Fruit fly (Drosophila melanogaster) whole organism, embryonic: ENCODE results near the gene Phae1.

Source experiments
- Abd-B ChIP-seq: fragments of 200-800 bp; sonication (Bioruptor generic); optimal IDR thresholded peaks from 2 replicates; lab custom pipeline; 2018; ENCODE audit warnings: missing biosample characterization, mild to moderate bottlenecking, missing genetic modification characterization, moderate library complexity
- Aef1 ChIP-seq: fragments of 200-800 bp; sonication (Bioruptor generic); IDR thresholded peaks from 3 replicates; pipeline ENCODE4 v1.3.6; 2022; ENCODE audit warnings: missing biosample characterization, missing genetic modification characterization
- Asciz ChIP-seq: fragments of 200-800 bp; sonication (Bioruptor generic); optimal IDR thresholded peaks from 2 replicates; lab custom pipeline; 2017; ENCODE audit warnings: missing biosample characterization, mild to moderate bottlenecking, missing genetic modification characterization, missing genetic modification reagents
- B-H2 ChIP-seq: fragments of 200-800 bp; sonication (Bioruptor generic); optimal IDR thresholded peaks from 2 replicates; lab custom pipeline; 2018; ENCODE audit warnings: missing biosample characterization, mild to moderate bottlenecking, missing genetic modification characterization
- Bteb2 ChIP-seq: fragments of 200-800 bp; sonication (Bioruptor generic); optimal IDR thresholded peaks from 2 replicates; lab custom pipeline; 2016; ENCODE audit warnings: missing biosample characterization, missing genetic modification characterization
- CG10321 ChIP-seq: fragments of 200-800 bp; sonication (Bioruptor generic); IDR thresholded peaks from 2 replicates; pipeline ENCODE4 v1.3.6; 2022; ENCODE audit warnings: missing biosample characterization, missing genetic modification characterization
- CG10462 ChIP-seq: fragments of 200-800 bp; sonication (Bioruptor generic); optimal IDR thresholded peaks from 2 replicates; lab custom pipeline; 2016; ENCODE audit warnings: missing biosample characterization, missing genetic modification characterization
- CG11085 ChIP-seq: fragments of 200-800 bp; sonication (Bioruptor generic); IDR thresholded peaks from 2 replicates; pipeline ENCODE4 v1.3.6; 2022; ENCODE audit warnings: missing biosample characterization, missing genetic modification characterization
- CG11247 ChIP-seq: fragments of 200-800 bp; sonication (Bioruptor generic); IDR thresholded peaks from 2 replicates; pipeline ENCODE4 v1.3.6; 2022; ENCODE audit warnings: missing biosample characterization, missing genetic modification characterization
- CG12659 ChIP-seq: fragments of 200-800 bp; sonication (Bioruptor generic); optimal IDR thresholded peaks from 3 replicates; lab custom pipeline; 2017; ENCODE audit warnings: mild to moderate bottlenecking, missing biosample characterization, missing genetic modification reagents, missing genetic modification characterization
- CG13624 ChIP-seq: fragments of 200-800 bp; sonication (Bioruptor generic); optimal IDR thresholded peaks from 2 replicates; lab custom pipeline; 2016; ENCODE audit warnings: missing biosample characterization, missing genetic modification characterization
- CG15514 ChIP-seq: fragments of 200-800 bp; sonication (Bioruptor generic); optimal IDR thresholded peaks from 3 replicates; lab custom pipeline; 2017; ENCODE audit warnings: missing biosample characterization, missing genetic modification characterization, mild to moderate bottlenecking, moderate library complexity, missing genetic modification reagents
- CG1603 ChIP-seq: fragments of 200-800 bp; sonication (Bioruptor generic); optimal IDR thresholded peaks from 2 replicates; lab custom pipeline; 2019; ENCODE audit warnings: missing biosample characterization, mild to moderate bottlenecking, missing genetic modification characterization, moderate library complexity
- CG17385 ChIP-seq: fragments of 200-800 bp; sonication (Bioruptor generic); optimal IDR thresholded peaks from 3 replicates; lab custom pipeline; 2018; ENCODE audit warnings: missing biosample characterization, mild to moderate bottlenecking, missing genetic modification characterization
- CG2116 ChIP-seq: fragments of 200-800 bp; sonication (Bioruptor generic); optimal IDR thresholded peaks from 3 replicates; lab custom pipeline; 2018; ENCODE audit warnings: missing biosample characterization, mild to moderate bottlenecking, missing genetic modification characterization
- CG2889 ChIP-seq: fragments of 200-800 bp; sonication (Bioruptor generic); IDR thresholded peaks from 3 replicates; pipeline ENCODE4 v1.3.6; 2022; ENCODE audit warnings: missing biosample characterization, missing genetic modification characterization
- CG5180 ChIP-seq: fragments of 200-800 bp; sonication (Bioruptor generic); optimal IDR thresholded peaks from 3 replicates; lab custom pipeline; 2017; ENCODE audit warnings: missing biosample characterization, missing genetic modification characterization, mild to moderate bottlenecking, moderate library complexity, missing genetic modification reagents
- CHES-1-like ChIP-seq: fragments of 200-800 bp; sonication (Bioruptor generic); optimal IDR thresholded peaks from 2 replicates; lab custom pipeline; 2016; ENCODE audit warnings: missing biosample characterization, missing genetic modification characterization
- Dfd ChIP-seq, 2 experiments: fragments of >200 bp; optimal IDR thresholded peaks; 2 replicates each; lab custom pipeline; 2017; ENCODE audit warnings: missing biosample characterization in 2 of 2, missing genetic modification characterization in 2 of 2
- Elba2 ChIP-seq: fragments of 200-800 bp; sonication (Bioruptor generic); optimal IDR thresholded peaks from 3 replicates; lab custom pipeline; 2016; ENCODE audit warnings: missing biosample characterization, missing genetic modification characterization
- Lhr ChIP-seq: fragments of 200-800 bp; sonication (Bioruptor generic); optimal IDR thresholded peaks from 3 replicates; lab custom pipeline; 2017; ENCODE audit warnings: mild to moderate bottlenecking, missing biosample characterization, missing genetic modification reagents, missing genetic modification characterization
- MBD-R2 ChIP-seq: fragments of 200-800 bp; sonication (Bioruptor generic); IDR thresholded peaks from 2 replicates; pipeline ENCODE4 v1.3.6; 2022; ENCODE audit warnings: missing biosample characterization, missing genetic modification characterization
- Myb ChIP-seq: fragments of 200-800 bp; sonication (Bioruptor generic); optimal IDR thresholded peaks from 2 replicates; lab custom pipeline; 2016; ENCODE audit warnings: missing biosample characterization, missing genetic modification characterization
- NfI ChIP-seq: fragments of 200-800 bp; sonication (Bioruptor generic); optimal IDR thresholded peaks from 3 replicates; lab custom pipeline; 2018; ENCODE audit warnings: missing biosample characterization, mild to moderate bottlenecking, missing genetic modification characterization, moderate library complexity
- PHDP ChIP-seq: fragments of 200-800 bp; sonication (Bioruptor generic); optimal IDR thresholded peaks from 3 replicates; lab custom pipeline; 2018; ENCODE audit warnings: missing biosample characterization, mild to moderate bottlenecking, missing genetic modification characterization, moderate library complexity
- TFAM ChIP-seq: fragments of 200-800 bp; sonication (Bioruptor generic); optimal IDR thresholded peaks from 2 replicates; lab custom pipeline; 2017; ENCODE audit warnings: missing biosample characterization, missing genetic modification characterization, inconsistent platforms
- Vsx1 ChIP-seq: fragments of 200-800 bp; sonication (Bioruptor generic); optimal IDR thresholded peaks from 2 replicates; lab custom pipeline; 2017; ENCODE audit warnings: missing biosample characterization, mild to moderate bottlenecking, missing genetic modification characterization, missing genetic modification reagents
- Xbp1 ChIP-seq: fragments of 200-800 bp; sonication (Bioruptor generic); optimal IDR thresholded peaks from 3 replicates; lab custom pipeline; 2016; ENCODE audit warnings: missing biosample characterization, mild to moderate bottlenecking, missing genetic modification characterization
- YL-1 ChIP-seq: fragments of 200-800 bp; sonication (Bioruptor generic); optimal IDR thresholded peaks from 3 replicates; lab custom pipeline; 2017; ENCODE audit warnings: missing biosample characterization, mild to moderate bottlenecking, missing genetic modification characterization
- aop ChIP-seq: fragments of 200-800 bp; sonication (Bioruptor generic); IDR thresholded peaks from 2 replicates; pipeline ENCODE4 v1.3.6; 2022; ENCODE audit warnings: missing biosample characterization, missing genetic modification characterization
- bowl ChIP-seq: fragments of 200-800 bp; sonication (Bioruptor generic); IDR thresholded peaks from 2 replicates; pipeline ENCODE4 v1.3.6; 2022; ENCODE audit warnings: missing biosample characterization, missing genetic modification characterization
- ci ChIP-seq: fragments of 200-800 bp; sonication (Bioruptor generic); IDR thresholded peaks from 3 replicates; pipeline ENCODE4 v1.3.6; 2022; ENCODE audit warnings: missing biosample characterization, missing genetic modification characterization
- croc ChIP-seq: fragments of 200-800 bp; sonication (Bioruptor generic); conservative IDR thresholded peaks from 3 replicates; pipeline ENCODE4 v1.3.6; 2022; ENCODE audit warnings: missing biosample characterization, missing genetic modification characterization
- cwo ChIP-seq: fragments of 200-800 bp; sonication (Bioruptor generic); optimal IDR thresholded peaks from 3 replicates; lab custom pipeline; 2017; ENCODE audit warnings: missing biosample characterization, missing genetic modification characterization, mild to moderate bottlenecking, moderate library complexity, missing genetic modification reagents
- dysf ChIP-seq: fragments of 200-800 bp; sonication (Bioruptor generic); IDR thresholded peaks from 3 replicates; pipeline ENCODE4 v1.3.6; 2022; ENCODE audit warnings: missing biosample characterization, missing genetic modification characterization
- ems ChIP-seq: fragments of 200-800 bp; sonication (Bioruptor generic); optimal IDR thresholded peaks from 3 replicates; lab custom pipeline; 2016; ENCODE audit warnings: missing biosample characterization, missing genetic modification characterization
- esg ChIP-seq: fragments of 200-800 bp; sonication (Bioruptor generic); conservative IDR thresholded peaks from 2 replicates; pipeline ENCODE4 v1.3.6; 2022; ENCODE audit warnings: missing biosample characterization, missing genetic modification characterization
- fru ChIP-seq: fragments of >200 bp; optimal IDR thresholded peaks from 2 replicates; lab custom pipeline; 2017
- fu2 ChIP-seq: fragments of 200-800 bp; sonication (Bioruptor generic); optimal IDR thresholded peaks from 2 replicates; lab custom pipeline; 2016; ENCODE audit warnings: missing biosample characterization, missing genetic modification characterization
- gsb-n ChIP-seq: fragments of 200-800 bp; sonication (Bioruptor generic); optimal IDR thresholded peaks from 3 replicates; lab custom pipeline; 2018; ENCODE audit warnings: missing biosample characterization, mild to moderate bottlenecking, missing genetic modification characterization
- insv ChIP-seq, 2 experiments: fragments of 200-800 bp; sonication (Bioruptor generic); optimal IDR thresholded peaks; 3 replicates each; lab custom pipeline; 2016 to 2018; ENCODE audit warnings: missing biosample characterization in 2 of 2, missing genetic modification characterization in 2 of 2
- lilli ChIP-seq: fragments of 200-800 bp; sonication (Bioruptor generic); optimal IDR thresholded peaks from 3 replicates; lab custom pipeline; 2016; ENCODE audit warnings: missing biosample characterization, missing genetic modification characterization
- onecut ChIP-seq: fragments of 200-800 bp; sonication (Bioruptor generic); IDR thresholded peaks from 2 replicates; pipeline ENCODE4 v1.3.6; 2022; ENCODE audit warnings: missing biosample characterization, missing genetic modification characterization
- pho ChIP-seq: fragments of 200-800 bp; sonication (Bioruptor generic); optimal IDR thresholded peaks from 2 replicates; lab custom pipeline; 2016; ENCODE audit warnings: missing biosample characterization, missing genetic modification characterization
- phol ChIP-seq: fragments of 200-800 bp; sonication (Bioruptor generic); optimal IDR thresholded peaks from 3 replicates; lab custom pipeline; 2018; ENCODE audit warnings: missing biosample characterization, mild to moderate bottlenecking, missing genetic modification characterization, moderate library complexity
- prd ChIP-seq, 3 experiments: fragments of >200 bp in 2 of 3; fragments of 200-800 bp in 1 of 3; sonication (Bioruptor generic) in 1 of 3; optimal IDR thresholded peaks in 2 of 3; IDR thresholded peaks in 1 of 3; 2 replicates in 2 of 3; 3 replicates in 1 of 3; pipeline versions ENCODE4 v1.3.6 to Lab custom; 2017 to 2022; ENCODE audit warnings: missing biosample characterization in 1 of 3, missing genetic modification characterization in 1 of 3
- psq ChIP-seq: fragments of 200-800 bp; sonication (Bioruptor generic); optimal IDR thresholded peaks from 2 replicates; lab custom pipeline; 2017; ENCODE audit warnings: missing biosample characterization, missing genetic modification characterization
- pzg ChIP-seq: fragments of 200-800 bp; sonication (Bioruptor generic); optimal IDR thresholded peaks from 3 replicates; lab custom pipeline; 2018; ENCODE audit warnings: missing biosample characterization, mild to moderate bottlenecking, missing genetic modification characterization, moderate library complexity
- ro ChIP-seq: fragments of 200-800 bp; sonication (Bioruptor generic); IDR thresholded peaks from 2 replicates; pipeline ENCODE4 v1.3.6; 2022; ENCODE audit warnings: missing biosample characterization, missing genetic modification characterization
- so ChIP-seq: fragments of 200-800 bp; sonication (Bioruptor generic); IDR thresholded peaks from 3 replicates; pipeline ENCODE4 v1.3.6; 2022; ENCODE audit warnings: missing biosample characterization, missing genetic modification characterization
- twi ChIP-seq: fragments of 200-800 bp; optimal IDR thresholded peaks from 2 replicates; lab custom pipeline; 2019; ENCODE audit warnings: missing biosample characterization, mild to moderate bottlenecking, missing genetic modification characterization, moderate library complexity

Gene Phae1

dm6 chr2L:12096396-12096813 is 12.8 kb upstream of the Phae1 start, which contains the start of the genes CG6712 and Mt2 (continued):
- TF ChIP-seq CG2889 (GFP tag; lab: Robert Waterston, UW) (no peak), esg (GFP tag; lab: Robert Waterston, UW) (no peak), pho (no peak), dysf (0 out of 3 replicates have a peak, but pooled peaks have one; percentile 7), CG15514 (peak; percentile 8), gsb-n (tag; lab: Kevin White, UChicago) (peak; percentile 37), onecut (GFP tag; lab: Robert Waterston, UW) (0 out of 2 replicates have a peak, but pooled peaks have one; percentile 8), ems (GFP tag; lab: Kevin White, UChicago) (peak; percentile 20), CG11085 (GFP tag; lab: Robert Waterston, UW) (no peak), twi (tag; lab: Kevin White, UChicago) (no peak), prd (optimal IDR thresholded peaks at IDR 0.05; lab: Kevin White, UChicago) (no peak), prd (GFP tag; IDR thresholded peaks at IDR 0.05; lab: Robert Waterston, UW) (peak; percentile 50), CHES-1-like (GFP tag; lab: Kevin White, UChicago) (peak; percentile 1), CG13624 (GFP tag; lab: Kevin White, UChicago) (peak; percentile 18), ci (GFP tag; lab: Robert Waterston, UW) (0 out of 3 replicates have a peak, but pooled peaks have one; percentile 44), Myb (GFP tag; lab: Kevin White, UChicago) (peak; percentile 4), insv (GFP tag; optimal IDR thresholded peaks at IDR 0.05; lab: Kevin White, UChicago) (no peak), MBD-R2 (GFP tag; lab: Robert Waterston, UW) (peak; percentile 91), Abd-B (GFP tag; lab: Kevin White, UChicago) (no peak), Xbp1 (GFP tag; lab: Kevin White, UChicago) (peak; percentile 18), CG17385 (GFP tag; lab: Kevin White, UChicago) (peak; percentile 98), CG2116 (GFP tag; lab: Kevin White, UChicago) (no peak), fu2 (GFP tag; lab: Kevin White, UChicago) (peak; percentile 37), Lhr (GFP tag; lab: Kevin White, UChicago) (no peak), PHDP (tag; lab: Kevin White, UChicago) (no peak), ro (no peak), CG10321 (GFP tag; lab: Robert Waterston, UW) (no peak), cwo (GFP tag; lab: Kevin White, UChicago) (peak; percentile 93), CG5180 (no peak), lilli (GFP tag; lab: Kevin White, UChicago) (peak; percentile 20), so (GFP tag; lab: Robert Waterston, UW) (no peak), NfI (GFP tag; lab: Kevin White, UChicago) (peak; percentile 17), YL-1 (GFP tag; lab: Kevin White, UChicago) (peak; percentile 83), pzg (GFP tag; lab: Kevin White, UChicago) (peak; percentile 63), CG10462 (GFP tag; lab: Kevin White, UChicago) (no peak), TFAM (GFP tag; lab: Kevin White, UChicago) (no peak), phol (tag; lab: Kevin White, UChicago) (peak; percentile 19), CG12659 (GFP tag; lab: Kevin White, UChicago) (peak; percentile 42), aop (no peak), bowl (GFP tag; lab: Robert Waterston, UW) (no peak), croc (GFP tag; lab: Robert Waterston, UW) (no peak), Vsx1 (GFP tag; lab: Kevin White, UChicago) (no peak), B-H2 (peak; percentile 52), Dfd (GFP tag; optimal IDR thresholded peaks at IDR 0.05; lab: Kevin White, UChicago) (no peak), Aef1 (no peak), CG11247 (GFP tag; lab: Robert Waterston, UW) (peak; percentile 39; the same call in 1 of the 2 replicates), CG1603 (tag; lab: Kevin White, UChicago) (peak; percentile 26), Asciz (no peak), psq (no peak), Bteb2 (no peak), fru (lab: Kevin White, UChicago) (no peak), Elba2 (GFP tag; lab: Kevin White, UChicago) (peak; percentile 53)
